Fruit fly (Drosophila melanogaster) whole organism, embryonic: Measurements from ENCODE around the gene fd102C.

Source experiments
- Antp ChIP-seq: fragments of 200-800 bp; sonication (Bioruptor generic); optimal IDR thresholded peaks from 3 replicates; lab custom pipeline; 2016; ENCODE audit warnings: missing biosample characterization, missing genetic modification characterization
- B-H2 ChIP-seq: fragments of 200-800 bp; sonication (Bioruptor generic); optimal IDR thresholded peaks from 2 replicates; lab custom pipeline; 2018; ENCODE audit warnings: missing biosample characterization, mild to moderate bottlenecking, missing genetic modification characterization
- BtbVII ChIP-seq: fragments of 200-800 bp; sonication (Bioruptor generic); optimal IDR thresholded peaks from 3 replicates; lab custom pipeline; 2017; ENCODE audit warnings: missing biosample characterization, mild to moderate bottlenecking, missing genetic modification characterization
- CG10274 ChIP-seq: fragments of 200-800 bp; sonication (Bioruptor generic); optimal IDR thresholded peaks from 3 replicates; lab custom pipeline; 2017; ENCODE audit warnings: missing biosample characterization, mild to moderate bottlenecking, missing genetic modification characterization
- CG10321 ChIP-seq: fragments of 200-800 bp; sonication (Bioruptor generic); IDR thresholded peaks from 2 replicates; pipeline ENCODE4 v1.3.6; 2022; ENCODE audit warnings: missing biosample characterization, missing genetic modification characterization
- CG11456 ChIP-seq: fragments of 200-800 bp; sonication (Bioruptor generic); IDR thresholded peaks from 3 replicates; pipeline ENCODE4 v1.3.6; 2022; ENCODE audit warnings: missing biosample characterization, missing genetic modification characterization
- CG11695 ChIP-seq: fragments of 200-800 bp; sonication (Bioruptor generic); IDR thresholded peaks from 3 replicates; pipeline ENCODE4 v1.3.6; 2022; ENCODE audit warnings: missing biosample characterization, missing genetic modification characterization
- CG11723 ChIP-seq: fragments of 200-800 bp; sonication (Bioruptor generic); optimal IDR thresholded peaks from 2 replicates; lab custom pipeline; 2017; ENCODE audit warnings: missing biosample characterization, mild to moderate bottlenecking, missing genetic modification characterization
- CG12071 ChIP-seq: fragments of 200-800 bp; sonication (Bioruptor generic); optimal IDR thresholded peaks from 3 replicates; lab custom pipeline; 2018; ENCODE audit warnings: missing biosample characterization, mild to moderate bottlenecking, missing genetic modification characterization
- CG12391 ChIP-seq: fragments of 200-800 bp; sonication (Bioruptor generic); optimal IDR thresholded peaks from 3 replicates; lab custom pipeline; 2018; ENCODE audit warnings: missing biosample characterization, mild to moderate bottlenecking, missing genetic modification characterization, moderate library complexity
- CG14710 ChIP-seq: fragments of 200-800 bp; sonication (Bioruptor generic); optimal IDR thresholded peaks from 3 replicates; lab custom pipeline; 2019; ENCODE audit warnings: missing biosample characterization, mild to moderate bottlenecking, missing genetic modification characterization, moderate library complexity
- CG15601 ChIP-seq: fragments of 200-800 bp; sonication (Bioruptor generic); optimal IDR thresholded peaks from 3 replicates; lab custom pipeline; 2019; ENCODE audit warnings: missing biosample characterization, mild to moderate bottlenecking, missing genetic modification characterization, moderate library complexity
- CG2199 ChIP-seq: fragments of 200-800 bp; sonication (Bioruptor generic); IDR thresholded peaks from 3 replicates; pipeline ENCODE4 v1.3.6; 2022; ENCODE audit warnings: missing biosample characterization, missing genetic modification characterization
- CG30020 ChIP-seq: fragments of 200-800 bp; optimal IDR thresholded peaks from 2 replicates; lab custom pipeline; 2019; ENCODE audit warnings: missing biosample characterization, mild to moderate bottlenecking, missing genetic modification characterization, moderate library complexity
- CG34224 ChIP-seq: fragments of 200-800 bp; sonication (Bioruptor generic); IDR thresholded peaks from 3 replicates; pipeline ENCODE4 v1.3.6; 2022; ENCODE audit warnings: missing biosample characterization, missing genetic modification characterization; ENCODE audit not compliant: partially characterized antibody
- CG34376 ChIP-seq: fragments of 200-800 bp; sonication (Bioruptor generic); optimal IDR thresholded peaks from 2 replicates; lab custom pipeline; 2018; ENCODE audit warnings: missing biosample characterization, mild to moderate bottlenecking, missing genetic modification characterization
- CG4617 ChIP-seq: fragments of 200-800 bp; sonication (Bioruptor generic); optimal IDR thresholded peaks from 3 replicates; lab custom pipeline; 2016; ENCODE audit warnings: missing biosample characterization, missing genetic modification characterization, borderline replicate concordance
- CG6175 ChIP-seq: fragments of 200-800 bp; sonication (Bioruptor generic); IDR thresholded peaks from 3 replicates; pipeline ENCODE4 v1.3.6; 2022; ENCODE audit warnings: missing biosample characterization, missing genetic modification characterization
- CG7786 ChIP-seq: fragments of 200-800 bp; sonication (Bioruptor generic); optimal IDR thresholded peaks from 2 replicates; lab custom pipeline; 2016; ENCODE audit warnings: missing biosample characterization, missing genetic modification characterization
- CG8478 ChIP-seq: fragments of >200 bp; optimal IDR thresholded peaks from 2 replicates; lab custom pipeline; 2018
- CG8944 ChIP-seq: fragments of 200-800 bp; sonication (Bioruptor generic); optimal IDR thresholded peaks from 3 replicates; lab custom pipeline; 2016; ENCODE audit warnings: missing biosample characterization, missing genetic modification characterization
- CG9437 ChIP-seq: fragments of 200-800 bp; sonication (Bioruptor generic); optimal IDR thresholded peaks from 2 replicates; lab custom pipeline; 2018; ENCODE audit warnings: missing biosample characterization, mild to moderate bottlenecking, missing genetic modification characterization
- CG9609 ChIP-seq: fragments of 200-800 bp; sonication (Bioruptor generic); optimal IDR thresholded peaks from 3 replicates; lab custom pipeline; 2016; ENCODE audit warnings: missing biosample characterization, missing genetic modification characterization
- CHES-1-like ChIP-seq: fragments of 200-800 bp; sonication (Bioruptor generic); optimal IDR thresholded peaks from 2 replicates; lab custom pipeline; 2016; ENCODE audit warnings: missing biosample characterization, missing genetic modification characterization
- Fer1 ChIP-seq: fragments of 200-800 bp; sonication (Bioruptor generic); optimal IDR thresholded peaks from 2 replicates; lab custom pipeline; 2017; ENCODE audit warnings: missing biosample characterization, mild to moderate bottlenecking, missing genetic modification characterization
- Fer2 ChIP-seq: fragments of 200-800 bp; sonication (Bioruptor generic); optimal IDR thresholded peaks from 2 replicates; lab custom pipeline; 2018; ENCODE audit warnings: missing biosample characterization, mild to moderate bottlenecking, missing genetic modification characterization, moderate library complexity
- Max ChIP-seq: fragments of 200-800 bp; sonication (Bioruptor generic); optimal IDR thresholded peaks from 2 replicates; lab custom pipeline; 2016; ENCODE audit warnings: missing biosample characterization, mild to moderate bottlenecking, missing genetic modification characterization
- Med ChIP-seq: fragments of 200-800 bp; sonication (Bioruptor generic); peaks from one replicate; lab custom pipeline; 2016; ENCODE audit warnings: missing biosample characterization, missing genetic modification characterization, mild to moderate bottlenecking, inconsistent platforms, moderate library complexity
- Nf-YA ChIP-seq: fragments of 200-800 bp; sonication (Bioruptor generic); IDR thresholded peaks from 2 replicates; pipeline ENCODE4 v1.3.6; 2022; ENCODE audit warnings: missing biosample characterization, missing genetic modification characterization
- Nf-YC ChIP-seq: fragments of 200-800 bp; optimal IDR thresholded peaks from 3 replicates; lab custom pipeline; 2019; ENCODE audit warnings: missing biosample characterization, mild to moderate bottlenecking, missing genetic modification characterization, moderate library complexity
- Poxn ChIP-seq: fragments of 200-800 bp; sonication (Bioruptor generic); IDR thresholded peaks from 2 replicates; pipeline ENCODE4 v1.3.6; 2022; ENCODE audit warnings: missing biosample characterization, missing genetic modification characterization
- Rx ChIP-seq: fragments of 200-800 bp; sonication (Bioruptor generic); IDR thresholded peaks from 2 replicates; pipeline ENCODE4 v1.3.6; 2022; ENCODE audit warnings: missing biosample characterization, missing genetic modification characterization
- Sry-β ChIP-seq: fragments of 200-800 bp; sonication (Bioruptor generic); optimal IDR thresholded peaks from 2 replicates; lab custom pipeline; 2018; ENCODE audit warnings: missing biosample characterization, mild to moderate bottlenecking, missing genetic modification characterization, moderate library complexity
- btn ChIP-seq: fragments of 200-800 bp; sonication (Bioruptor generic); optimal IDR thresholded peaks from 2 replicates; lab custom pipeline; 2016; ENCODE audit warnings: missing biosample characterization, missing genetic modification characterization
- chinmo ChIP-seq: fragments of 200-800 bp; sonication (Bioruptor generic); IDR thresholded peaks from 4 replicates; pipeline ENCODE4 v1.3.6; 2022; ENCODE audit warnings: missing biosample characterization, missing genetic modification characterization; ENCODE audit not compliant: partially characterized antibody
- crc ChIP-seq: fragments of 200-800 bp; sonication (Bioruptor generic); optimal IDR thresholded peaks from 2 replicates; lab custom pipeline; 2016; ENCODE audit warnings: missing biosample characterization, missing genetic modification characterization
- danr ChIP-seq: fragments of 200-800 bp; sonication (Bioruptor generic); IDR thresholded peaks from 2 replicates; pipeline ENCODE4 v1.3.6; 2022; ENCODE audit warnings: missing biosample characterization, missing genetic modification characterization
- dati ChIP-seq: fragments of 200-800 bp; sonication (Bioruptor generic); IDR thresholded peaks from 2 replicates; pipeline ENCODE4 v1.3.6; 2022; ENCODE audit warnings: missing biosample characterization, missing genetic modification characterization
- eyg ChIP-seq: fragments of 200-800 bp; sonication (Bioruptor generic); optimal IDR thresholded peaks from 3 replicates; lab custom pipeline; 2016; ENCODE audit warnings: missing biosample characterization, missing genetic modification characterization
- fd102C ChIP-seq: fragments of 200-800 bp; sonication (Bioruptor generic); optimal IDR thresholded peaks from 2 replicates; lab custom pipeline; 2018; ENCODE audit warnings: missing biosample characterization, mild to moderate bottlenecking, missing genetic modification characterization, moderate library complexity
- fru ChIP-seq: fragments of >200 bp; optimal IDR thresholded peaks from 2 replicates; lab custom pipeline; 2017
- ftz-f1 ChIP-seq: fragments of 200-800 bp; sonication (Bioruptor generic); optimal IDR thresholded peaks from 2 replicates; lab custom pipeline; 2016; ENCODE audit warnings: missing biosample characterization, missing genetic modification characterization
- gem ChIP-seq: fragments of 200-800 bp; sonication (Bioruptor generic); optimal IDR thresholded peaks from 2 replicates; lab custom pipeline; 2019; ENCODE audit warnings: missing biosample characterization, mild to moderate bottlenecking, missing genetic modification characterization, moderate library complexity
- gsb-n ChIP-seq: fragments of 200-800 bp; sonication (Bioruptor generic); optimal IDR thresholded peaks from 3 replicates; lab custom pipeline; 2018; ENCODE audit warnings: missing biosample characterization, mild to moderate bottlenecking, missing genetic modification characterization
- hbn ChIP-seq: fragments of 200-800 bp; sonication (Bioruptor generic); IDR thresholded peaks from 2 replicates; pipeline ENCODE4 v1.3.6; 2022; ENCODE audit warnings: missing biosample characterization, missing genetic modification characterization; ENCODE audit not compliant: partially characterized antibody
- mam ChIP-seq: fragments of 200-800 bp; sonication (Bioruptor generic); optimal IDR thresholded peaks from 3 replicates; lab custom pipeline; 2016; ENCODE audit warnings: missing biosample characterization, missing genetic modification characterization
- onecut ChIP-seq: fragments of 200-800 bp; sonication (Bioruptor generic); IDR thresholded peaks from 2 replicates; pipeline ENCODE4 v1.3.6; 2022; ENCODE audit warnings: missing biosample characterization, missing genetic modification characterization
- peb ChIP-seq: fragments of 200-800 bp; sonication (Bioruptor generic); IDR thresholded peaks from 2 replicates; pipeline ENCODE4 v1.3.6; 2022; ENCODE audit warnings: missing biosample characterization, missing genetic modification characterization
- ssp ChIP-seq: fragments of 200-800 bp; sonication (Bioruptor generic); IDR thresholded peaks from 2 replicates; pipeline ENCODE4 v1.3.6; 2022; ENCODE audit warnings: missing biosample characterization, missing genetic modification characterization

The fd102C gene

dm6 chr4:867937-868336, 23.6 kb upstream of the fd102C start:
- TF ChIP-seq CG30020 (tag; lab: Kevin White, UChicago) (peak; percentile 65), danr (GFP tag; lab: Robert Waterston, UW) (no peak), CG11723 (GFP tag; lab: Kevin White, UChicago) (peak; percentile 83)
- TF ChIP-seq, all 482 proteins: peak for 2

dm6 chr4:866437-867216, 22.3 kb upstream of the fd102C start, which contains the start of gene Gyf:
Gene Gyf (minus strand): TSS chr4:867025.
- TF ChIP-seq BtbVII (GFP tag; lab: Kevin White, UChicago) (no peak), ssp (peak; percentile 100), Poxn (GFP tag; lab: Robert Waterston, UW) (no peak), CG7786 (peak; percentile 26), hbn (GFP tag; lab: Robert Waterston, UW) (no peak), CHES-1-like (GFP tag; lab: Kevin White, UChicago) (peak; percentile 40), chinmo (GFP tag; lab: Robert Waterston, UW) (no peak), fru (lab: Kevin White, UChicago) (no peak), CG12391 (tag; lab: Kevin White, UChicago) (no peak), CG2199 (GFP tag; lab: Robert Waterston, UW) (peak; percentile 87; the same call in 2 of the 3 replicates), ftz-f1 (GFP tag; lab: Kevin White, UChicago) (peak; percentile 47), Max (peak; percentile 26), CG6175 (GFP tag; lab: Robert Waterston, UW) (no peak), CG8478 (lab: Kevin White, UChicago) (no peak), CG34224 (GFP tag; lab: Robert Waterston, UW) (no peak), mam (GFP tag; lab: Kevin White, UChicago) (peak; percentile 49), CG34376 (GFP tag; lab: Kevin White, UChicago) (peak; percentile 53), gsb-n (no peak), B-H2 (GFP tag; lab: Kevin White, UChicago) (no peak), CG10274 (no peak), onecut (no peak), CG10321 (no peak), fd102C (GFP tag; lab: Kevin White, UChicago) (no peak), peb (no peak), CG11456 (GFP tag; lab: Robert Waterston, UW) (no peak), CG8944 (GFP tag; lab: Kevin White, UChicago) (peak; percentile 52), CG9437 (GFP tag; lab: Kevin White, UChicago) (no peak), CG9609 (GFP tag; lab: Kevin White, UChicago) (peak; percentile 29), crc (GFP tag; lab: Kevin White, UChicago) (no peak), Rx (GFP tag; lab: Robert Waterston, UW) (no peak), Fer2 (tag; lab: Kevin White, UChicago) (no peak), CG11695 (GFP tag; lab: Robert Waterston, UW) (no peak), btn (GFP tag; lab: Kevin White, UChicago) (no peak), CG14710 (tag; lab: Kevin White, UChicago) (peak; percentile 65), Nf-YA (GFP tag; lab: Robert Waterston, UW) (no peak), gem (tag; lab: Kevin White, UChicago) (no peak), CG4617 (GFP tag; lab: Kevin White, UChicago) (peak; percentile 47), Sry-β (GFP tag; lab: Kevin White, UChicago) (peak; percentile 31), Med (peak; percentile 86), CG12071 (no peak), Antp (no peak), eyg (GFP tag; lab: Kevin White, UChicago) (no peak), Fer1 (GFP tag; lab: Kevin White, UChicago) (peak; percentile 13), CG15601 (tag; lab: Kevin White, UChicago) (no peak), dati (GFP tag; lab: Robert Waterston, UW) (no peak), Nf-YC (no peak)
